Fruit fly (Drosophila melanogaster) whole organism, embryonic: ENCODE results near the gene Sqor.

Experiments
- Atf3 ChIP-seq: fragments of 200-800 bp; sonication (Bioruptor generic); optimal IDR thresholded peaks from 3 replicates; lab custom pipeline; 2016; ENCODE audit warnings: missing biosample characterization, missing genetic modification characterization
- B-H2 ChIP-seq: fragments of 200-800 bp; sonication (Bioruptor generic); optimal IDR thresholded peaks from 2 replicates; lab custom pipeline; 2018; ENCODE audit warnings: missing biosample characterization, mild to moderate bottlenecking, missing genetic modification characterization
- C15 ChIP-seq: fragments of 200-800 bp; sonication (Bioruptor generic); IDR thresholded peaks from 3 replicates; pipeline ENCODE4 v1.3.6; 2022; ENCODE audit warnings: missing biosample characterization, missing genetic modification characterization
- CG10321 ChIP-seq: fragments of 200-800 bp; sonication (Bioruptor generic); IDR thresholded peaks from 2 replicates; pipeline ENCODE4 v1.3.6; 2022; ENCODE audit warnings: missing biosample characterization, missing genetic modification characterization
- CG11456 ChIP-seq: fragments of 200-800 bp; sonication (Bioruptor generic); IDR thresholded peaks from 3 replicates; pipeline ENCODE4 v1.3.6; 2022; ENCODE audit warnings: missing biosample characterization, missing genetic modification characterization
- CG12219 ChIP-seq: fragments of 200-800 bp; sonication (Bioruptor generic); optimal IDR thresholded peaks from 3 replicates; lab custom pipeline; 2018; ENCODE audit warnings: missing biosample characterization, mild to moderate bottlenecking, missing genetic modification characterization
- CG12942 ChIP-seq: fragments of 200-800 bp; sonication (Bioruptor generic); optimal IDR thresholded peaks from 3 replicates; lab custom pipeline; 2016; ENCODE audit warnings: missing biosample characterization, missing genetic modification characterization
- CG14014 ChIP-seq: fragments of 200-800 bp; sonication (Bioruptor generic); IDR thresholded peaks from 2 replicates; pipeline ENCODE4 v1.3.6; 2022; ENCODE audit warnings: missing biosample characterization, missing genetic modification characterization
- CG14441 ChIP-seq: fragments of 200-800 bp; sonication (Bioruptor generic); IDR thresholded peaks from 2 replicates; pipeline ENCODE4 v1.3.6; 2022; ENCODE audit warnings: missing biosample characterization, missing genetic modification characterization
- CG15696 ChIP-seq: fragments of 200-800 bp; sonication (Bioruptor generic); optimal IDR thresholded peaks from 2 replicates; lab custom pipeline; 2019; ENCODE audit warnings: missing biosample characterization, mild to moderate bottlenecking, missing genetic modification characterization, moderate library complexity
- CG2120 ChIP-seq: fragments of 200-800 bp; sonication (Bioruptor generic); optimal IDR thresholded peaks from 3 replicates; lab custom pipeline; 2016; ENCODE audit warnings: missing biosample characterization, missing genetic modification characterization
- CG33557 ChIP-seq: fragments of 200-800 bp; sonication (Bioruptor generic); optimal IDR thresholded peaks from 2 replicates; lab custom pipeline; 2019; ENCODE audit warnings: missing biosample characterization, mild to moderate bottlenecking, missing genetic modification characterization, moderate library complexity
- CG34224 ChIP-seq: fragments of 200-800 bp; sonication (Bioruptor generic); IDR thresholded peaks from 3 replicates; pipeline ENCODE4 v1.3.6; 2022; ENCODE audit warnings: missing biosample characterization, missing genetic modification characterization; ENCODE audit not compliant: partially characterized antibody
- CG4404 ChIP-seq: fragments of 200-800 bp; sonication (Bioruptor generic); IDR thresholded peaks from 2 replicates; pipeline ENCODE4 v1.3.6; 2022; ENCODE audit warnings: missing biosample characterization, missing genetic modification characterization
- CG4707 ChIP-seq: fragments of 200-800 bp; sonication (Bioruptor generic); optimal IDR thresholded peaks from 2 replicates; lab custom pipeline; 2018; ENCODE audit warnings: missing biosample characterization, mild to moderate bottlenecking, missing genetic modification characterization, moderate library complexity
- CG6272 ChIP-seq: fragments of 200-800 bp; sonication (Bioruptor generic); IDR thresholded peaks from 2 replicates; pipeline ENCODE4 v1.3.6; 2022; ENCODE audit warnings: missing biosample characterization, missing genetic modification characterization
- CG9437 ChIP-seq: fragments of 200-800 bp; sonication (Bioruptor generic); optimal IDR thresholded peaks from 2 replicates; lab custom pipeline; 2018; ENCODE audit warnings: missing biosample characterization, mild to moderate bottlenecking, missing genetic modification characterization
- CHES-1-like ChIP-seq: fragments of 200-800 bp; sonication (Bioruptor generic); optimal IDR thresholded peaks from 2 replicates; lab custom pipeline; 2016; ENCODE audit warnings: missing biosample characterization, missing genetic modification characterization
- Eip74EF ChIP-seq, 2 experiments: fragments of 200-800 bp in 1 of 2; fragments of >200 bp in 1 of 2; sonication (Bioruptor generic) in 1 of 2; optimal IDR thresholded peaks; 2 replicates each; lab custom pipeline; 2017 to 2019; ENCODE audit warnings: missing biosample characterization in 2 of 2, missing genetic modification characterization in 2 of 2, mild to moderate bottlenecking in 1 of 2, moderate library complexity in 1 of 2
- Gug ChIP-seq: fragments of 200-800 bp; sonication (Bioruptor generic); IDR thresholded peaks from 4 replicates; pipeline ENCODE4 v1.3.6; 2022; ENCODE audit warnings: missing biosample characterization, missing genetic modification characterization
- HLH3B ChIP-seq: fragments of 200-800 bp; sonication (Bioruptor generic); IDR thresholded peaks from 2 replicates; pipeline ENCODE4 v1.3.6; 2022; ENCODE audit warnings: missing biosample characterization, missing genetic modification characterization
- HLH4C ChIP-seq: fragments of 200-800 bp; sonication (Bioruptor generic); IDR thresholded peaks from 3 replicates; pipeline ENCODE4 v1.3.6; 2022; ENCODE audit warnings: missing biosample characterization, missing genetic modification characterization; ENCODE audit not compliant: partially characterized antibody
- Hey ChIP-seq: fragments of 200-800 bp; sonication (Bioruptor generic); optimal IDR thresholded peaks from 3 replicates; lab custom pipeline; 2018; ENCODE audit warnings: missing biosample characterization, mild to moderate bottlenecking, missing genetic modification characterization
- HmgD ChIP-seq: fragments of 200-800 bp; sonication (Bioruptor generic); optimal IDR thresholded peaks from 3 replicates; lab custom pipeline; 2016; ENCODE audit warnings: missing biosample characterization, missing genetic modification characterization
- Hmr ChIP-seq: fragments of 200-800 bp; sonication (Bioruptor generic); optimal IDR thresholded peaks from 3 replicates; lab custom pipeline; 2017; ENCODE audit warnings: mild to moderate bottlenecking, missing biosample characterization, missing genetic modification reagents, missing genetic modification characterization
- Hsf ChIP-seq: fragments of 200-800 bp; sonication (Bioruptor generic); optimal IDR thresholded peaks from 3 replicates; lab custom pipeline; 2016; ENCODE audit warnings: missing biosample characterization, missing genetic modification characterization
- Mad ChIP-seq: fragments of 200-800 bp; sonication (Bioruptor generic); optimal IDR thresholded peaks from 2 replicates; lab custom pipeline; 2016; ENCODE audit warnings: missing biosample characterization, missing genetic modification characterization
- Myb ChIP-seq: fragments of 200-800 bp; sonication (Bioruptor generic); optimal IDR thresholded peaks from 2 replicates; lab custom pipeline; 2016; ENCODE audit warnings: missing biosample characterization, missing genetic modification characterization
- PHDP ChIP-seq: fragments of 200-800 bp; sonication (Bioruptor generic); optimal IDR thresholded peaks from 3 replicates; lab custom pipeline; 2018; ENCODE audit warnings: missing biosample characterization, mild to moderate bottlenecking, missing genetic modification characterization, moderate library complexity
- Pdp1 ChIP-seq, 2 experiments: fragments of 200-800 bp; sonication (Bioruptor generic); optimal IDR thresholded peaks; 3 replicates each; lab custom pipeline; 2016; ENCODE audit warnings: missing biosample characterization in 2 of 2, missing genetic modification characterization in 2 of 2, mild to moderate bottlenecking in 1 of 2, moderate library complexity in 1 of 2
- Rx ChIP-seq: fragments of 200-800 bp; sonication (Bioruptor generic); IDR thresholded peaks from 2 replicates; pipeline ENCODE4 v1.3.6; 2022; ENCODE audit warnings: missing biosample characterization, missing genetic modification characterization
- Six4 ChIP-seq: fragments of 200-800 bp; sonication (Bioruptor generic); optimal IDR thresholded peaks from 2 replicates; lab custom pipeline; 2016; ENCODE audit warnings: missing biosample characterization, missing genetic modification characterization
- ab ChIP-seq: fragments of 200-800 bp; sonication (Bioruptor generic); optimal IDR thresholded peaks from 2 replicates; lab custom pipeline; 2016; ENCODE audit warnings: missing biosample characterization, missing genetic modification characterization
- ac ChIP-seq: fragments of 200-800 bp; sonication (Bioruptor generic); optimal IDR thresholded peaks from 3 replicates; lab custom pipeline; 2017; ENCODE audit warnings: missing biosample characterization, mild to moderate bottlenecking, missing genetic modification characterization
- aop ChIP-seq: fragments of 200-800 bp; sonication (Bioruptor generic); IDR thresholded peaks from 2 replicates; pipeline ENCODE4 v1.3.6; 2022; ENCODE audit warnings: missing biosample characterization, missing genetic modification characterization
- caup ChIP-seq: fragments of 200-800 bp; sonication (Bioruptor generic); optimal IDR thresholded peaks from 3 replicates; lab custom pipeline; 2017; ENCODE audit warnings: missing biosample characterization, mild to moderate bottlenecking, missing genetic modification characterization, moderate library complexity; ENCODE audit not compliant: severe bottlenecking
- dimm ChIP-seq: fragments of 200-800 bp; sonication (Bioruptor generic); IDR thresholded peaks from 2 replicates; pipeline ENCODE4 v1.3.6; 2022; ENCODE audit warnings: missing biosample characterization, missing genetic modification characterization
- ems ChIP-seq: fragments of 200-800 bp; sonication (Bioruptor generic); optimal IDR thresholded peaks from 3 replicates; lab custom pipeline; 2016; ENCODE audit warnings: missing biosample characterization, missing genetic modification characterization
- grau ChIP-seq: fragments of 200-800 bp; optimal IDR thresholded peaks from 3 replicates; lab custom pipeline; 2019; ENCODE audit warnings: missing biosample characterization, mild to moderate bottlenecking, missing genetic modification characterization, moderate library complexity
- pita ChIP-seq: fragments of 200-800 bp; sonication (Bioruptor generic); optimal IDR thresholded peaks from 2 replicates; lab custom pipeline; 2017; ENCODE audit warnings: missing biosample characterization, mild to moderate bottlenecking, missing genetic modification characterization
- repo ChIP-seq: fragments of 200-800 bp; sonication (Bioruptor generic); optimal IDR thresholded peaks from 2 replicates; lab custom pipeline; 2016; ENCODE audit warnings: missing biosample characterization, missing genetic modification characterization
- row ChIP-seq: fragments of 200-800 bp; sonication (Bioruptor generic); IDR thresholded peaks from 3 replicates; pipeline ENCODE4 v1.3.6; 2022; ENCODE audit warnings: missing biosample characterization, missing genetic modification characterization
- sens-2 ChIP-seq: fragments of 200-800 bp; sonication (Bioruptor generic); IDR thresholded peaks from 2 replicates; pipeline ENCODE4 v1.3.6; 2022; ENCODE audit warnings: missing biosample characterization, missing genetic modification characterization
- slp2 ChIP-seq: fragments of 200-800 bp; sonication (Bioruptor generic); optimal IDR thresholded peaks from 2 replicates; lab custom pipeline; 2016; ENCODE audit warnings: missing biosample characterization, missing genetic modification characterization
- sna ChIP-seq: fragments of 200-800 bp; sonication (Bioruptor generic); IDR thresholded peaks from 2 replicates; pipeline ENCODE4 v1.3.6; 2022; ENCODE audit warnings: missing biosample characterization, missing genetic modification characterization; ENCODE audit not compliant: partially characterized antibody
- sob ChIP-seq: fragments of 200-800 bp; sonication (Bioruptor generic); IDR thresholded peaks from 2 replicates; pipeline ENCODE4 v1.3.6; 2022; ENCODE audit warnings: missing biosample characterization, missing genetic modification characterization
- trh ChIP-seq: fragments of 200-800 bp; sonication (Bioruptor generic); optimal IDR thresholded peaks from 2 replicates; lab custom pipeline; 2016; ENCODE audit warnings: missing biosample characterization, missing genetic modification characterization
- ttk ChIP-seq: fragments of 200-800 bp; sonication (Bioruptor generic); IDR thresholded peaks from 2 replicates; pipeline ENCODE4 v2.1.2; 2022; ENCODE audit warnings: missing biosample characterization, missing genetic modification characterization
- wdn ChIP-seq: fragments of 200-800 bp; sonication (Bioruptor generic); IDR thresholded peaks from 2 replicates; pipeline ENCODE4 v1.3.6; 2022; ENCODE audit warnings: missing biosample characterization, missing genetic modification characterization
- yki ChIP-seq: fragments of >200 bp; optimal IDR thresholded peaks from 3 replicates; lab custom pipeline; 2018
- zen ChIP-seq: fragments of 200-800 bp; sonication (Bioruptor generic); optimal IDR thresholded peaks from 3 replicates; lab custom pipeline; 2018; ENCODE audit warnings: missing biosample characterization, mild to moderate bottlenecking, missing genetic modification characterization, moderate library complexity

Gene Sqor

DNA sequence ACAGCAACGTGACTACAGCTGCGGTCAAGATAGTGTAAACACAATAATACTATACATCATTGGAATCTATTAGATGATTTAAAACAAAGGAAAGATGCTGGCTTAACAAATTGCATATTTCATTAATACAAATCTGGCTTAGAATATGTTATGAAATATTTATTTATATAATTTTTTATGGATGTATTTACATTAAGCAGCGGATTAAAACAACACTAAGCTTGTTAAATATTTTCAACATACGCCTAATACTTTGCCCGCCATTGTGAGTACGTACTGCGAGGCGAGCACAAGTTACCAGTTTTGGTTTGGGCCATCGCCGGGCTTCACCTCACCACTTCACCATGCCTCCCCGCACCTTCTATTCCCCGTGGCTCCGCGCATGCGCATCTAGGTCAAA is 29.9 kb downstream of the Sqor start (continued):
- TF ChIP-seq CG2120 (GFP tag; lab: Kevin White, UChicago) (no peak), yki (lab: Kevin White, UChicago) (no peak), CG4707 (peak; percentile 33), ab (no peak), HLH4C (GFP tag; lab: Robert Waterston, UW) (no peak), CG6272 (GFP tag; lab: Robert Waterston, UW) (no peak), wdn (GFP tag; lab: Robert Waterston, UW) (0 out of 2 replicates have a peak, but pooled peaks have one; percentile 7), Eip74EF (GFP tag; optimal IDR thresholded peaks at IDR 0.05; lab: Kevin White, UChicago) (peak in 1 of 2 experiments; percentile 69), CG15696 (tag; lab: Kevin White, UChicago) (peak; percentile 38), CG4404 (GFP tag; lab: Robert Waterston, UW) (peak; percentile 35; the same call in 1 of the 2 replicates), ac (no peak), CG9437 (GFP tag; lab: Kevin White, UChicago) (peak; percentile 52), ttk (GFP tag; lab: Robert Waterston, UW) (peak; percentile 61; the same call in 1 of the 2 replicates), CG10321 (GFP tag; lab: Robert Waterston, UW) (0 out of 2 replicates have a peak, but pooled peaks have one; percentile 17), HmgD (GFP tag; lab: Kevin White, UChicago) (no peak), CG12942 (peak; percentile 16), zen (no peak), Atf3 (no peak), row (GFP tag; lab: Robert Waterston, UW) (peak; percentile 71), Mad (no peak), sens-2 (no peak), Hmr (GFP tag; lab: Kevin White, UChicago) (peak; percentile 65), dimm (no peak), slp2 (no peak), trh (GFP tag; lab: Kevin White, UChicago) (no peak), C15 (peak; percentile 15; the same call in 1 of the 3 replicates), aop (GFP tag; lab: Robert Waterston, UW) (no peak), CG12219 (GFP tag; lab: Kevin White, UChicago) (peak; percentile 60), Rx (GFP tag; lab: Robert Waterston, UW) (0 out of 2 replicates have a peak, but pooled peaks have one; percentile 23), CG11456 (0 out of 3 replicates have a peak, but pooled peaks have one; percentile 28), Myb (GFP tag; lab: Kevin White, UChicago) (no peak), caup (peak; percentile 53), CG14014 (GFP tag; lab: Robert Waterston, UW) (peak; percentile 38; the same call in 1 of the 2 replicates), CG34224 (GFP tag; lab: Robert Waterston, UW) (no peak), B-H2 (no peak), sob (GFP tag; lab: Robert Waterston, UW) (peak; percentile 61; the same call in 1 of the 2 replicates), CG14441 (GFP tag; lab: Robert Waterston, UW) (peak; percentile 53), ems (GFP tag; lab: Kevin White, UChicago) (no peak), repo (no peak), Hsf (GFP tag; lab: Kevin White, UChicago) (no peak), Hey (tag; lab: Kevin White, UChicago) (no peak), PHDP (peak; percentile 83), sna (no peak), CG33557 (GFP tag; lab: Kevin White, UChicago) (peak; percentile 69), pita (GFP tag; lab: Kevin White, UChicago) (no peak), Six4 (GFP tag; lab: Kevin White, UChicago) (peak; percentile 40), grau (peak; percentile 81), Pdp1 (GFP tag; optimal IDR thresholded peaks at IDR 0.05; lab: Kevin White, UChicago) (peak in 1 of 2 experiments; percentile 14), Gug (GFP tag; lab: Robert Waterston, UW) (0 out of 4 replicates have a peak, but pooled peaks have one; percentile 8), CHES-1-like (GFP tag; lab: Kevin White, UChicago) (no peak), HLH3B (GFP tag; lab: Robert Waterston, UW) (peak; percentile 70)
